Worm (Caenorhabditis elegans) whole organism, young adult: Measurements from ENCODE around the gene gpx-5.

Source experiments
- F23B12.7 ChIP-seq: sonication (generic microtip); optimal IDR thresholded peaks from 2 replicates; lab custom pipeline; 2017; ENCODE audit warnings: missing genetic modification characterization, mild to moderate bottlenecking, missing compliant biosample characterization, antibody characterized with exemption, moderate library complexity; ENCODE audit not compliant: insufficient read depth
- hmg-20 ChIP-seq: fragments of 200-800 bp; sonication (Bioruptor generic); IDR thresholded peaks from 2 replicates; pipeline ENCODE4 v1.3.6; 2022; ENCODE audit warnings: missing genetic modification reagents, missing genetic modification characterization, missing compliant biosample characterization
- hrde-1 ChIP-seq: sonication (generic microtip); optimal IDR thresholded peaks from 2 replicates; lab custom pipeline; 2016; ENCODE audit warnings: missing genetic modification characterization, mild to moderate bottlenecking, missing compliant biosample characterization, moderate library complexity, missing genotype, missing genetic modification reagents, borderline replicate concordance
- lin-40 ChIP-seq: sonication (generic microtip); optimal IDR thresholded peaks from 2 replicates; lab custom pipeline; 2016; ENCODE audit warnings: missing genetic modification characterization, mild to moderate bottlenecking, missing compliant biosample characterization, missing genotype, missing genetic modification reagents
- snpc-4 ChIP-seq, 5 experiments: fragments of 150-350 bp in 1 of 5; sonication (generic microtip) in 4 of 5; optimal IDR thresholded peaks; 2 replicates each; lab custom pipeline; 2014 to 2018; ENCODE audit warnings: missing genetic modification characterization in 5 of 5, missing biosample characterization in 3 of 5, antibody characterized with exemption in 2 of 5, mild to moderate bottlenecking in 2 of 5, missing compliant biosample characterization in 2 of 5, missing genotype in 2 of 5, moderate library complexity in 2 of 5, missing genetic modification reagents in 1 of 5

DNA sequence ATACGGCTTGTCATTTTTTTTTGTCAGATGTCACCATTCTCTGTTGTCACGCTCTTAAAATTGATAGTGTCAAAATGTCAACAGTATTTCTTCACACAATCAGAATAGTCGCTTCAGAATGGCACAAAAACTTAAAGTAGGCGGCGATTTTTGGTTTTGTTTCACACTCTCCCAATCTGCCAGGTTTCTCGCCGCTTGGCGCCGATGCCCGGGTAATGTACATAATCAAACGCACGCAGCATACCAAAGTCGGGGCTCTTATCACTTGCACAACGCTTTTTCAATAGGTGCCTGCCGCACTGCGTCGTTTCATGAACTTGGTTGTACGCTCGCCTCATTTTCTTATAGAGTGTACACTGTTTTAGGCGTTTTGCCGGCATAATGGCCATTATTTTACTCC lies 15.9 kb upstream of the gpx-5 start:
- TF ChIP-seq hmg-20 (GFP tag; lab: Robert Waterston, UW) (no peak), hrde-1 (tag; lab: Kevin White, UChicago) (no peak), snpc-4 (GFP tag; optimal IDR thresholded peaks at IDR 0.05; lab: Kevin White, UChicago) (no peak), snpc-4 (tag; optimal IDR thresholded peaks at IDR 0.05; lab: Kevin White, UChicago) (no peak), lin-40 (tag; lab: Kevin White, UChicago) (no peak), F23B12.7 (tag; lab: Kevin White, UChicago) (no peak)
